Fruit fly (Drosophila melanogaster) whole organism, prepupa: Measurements from ENCODE around the gene Iml1.

Source experiments
- Blimp-1 ChIP-seq: fragments of 200-800 bp; sonication (Bioruptor generic); optimal IDR thresholded peaks from 3 replicates; lab custom pipeline; 2017; ENCODE audit warnings: missing biosample characterization, missing genetic modification characterization, mild to moderate bottlenecking, moderate library complexity, missing genetic modification reagents
- CG10631 ChIP-seq: fragments of 200-800 bp; sonication (Bioruptor generic); optimal IDR thresholded peaks from 2 replicates; lab custom pipeline; 2016; ENCODE audit warnings: missing biosample characterization, missing genetic modification characterization
- CG10669 ChIP-seq: fragments of 200-800 bp; sonication (Bioruptor generic); optimal IDR thresholded peaks from 3 replicates; lab custom pipeline; 2018; ENCODE audit warnings: missing biosample characterization, mild to moderate bottlenecking, missing genetic modification characterization, moderate library complexity
- CG11294 ChIP-seq: fragments of 200-800 bp; sonication (Bioruptor generic); IDR thresholded peaks from 2 replicates; pipeline ENCODE4 v1.3.6; 2022; ENCODE audit warnings: missing biosample characterization, missing genetic modification characterization
- CG11762 ChIP-seq: fragments of 200-800 bp; sonication (Bioruptor generic); optimal IDR thresholded peaks from 3 replicates; lab custom pipeline; 2016; ENCODE audit warnings: missing biosample characterization, missing genetic modification characterization; ENCODE audit not compliant: insufficient read depth
- CG11902 ChIP-seq: fragments of 200-800 bp; sonication (Bioruptor generic); optimal IDR thresholded peaks from 3 replicates; lab custom pipeline; 2016; ENCODE audit warnings: missing biosample characterization, missing genetic modification characterization
- CG16779 ChIP-seq: fragments of 200-800 bp; sonication (Bioruptor generic); optimal IDR thresholded peaks from 3 replicates; lab custom pipeline; 2017; ENCODE audit warnings: missing biosample characterization, mild to moderate bottlenecking, missing genetic modification characterization
- CG3032 ChIP-seq: fragments of 200-800 bp; optimal IDR thresholded peaks from 2 replicates; lab custom pipeline; 2019; ENCODE audit warnings: missing biosample characterization, mild to moderate bottlenecking, missing genetic modification characterization, moderate library complexity
- CG31627 ChIP-seq: fragments of 200-800 bp; sonication (Bioruptor generic); optimal IDR thresholded peaks from 3 replicates; lab custom pipeline; 2016; ENCODE audit warnings: missing biosample characterization, missing genetic modification characterization
- CG32006 ChIP-seq: fragments of 200-800 bp; sonication (Bioruptor generic); optimal IDR thresholded peaks from 3 replicates; lab custom pipeline; 2017; ENCODE audit warnings: missing biosample characterization, mild to moderate bottlenecking, missing genetic modification characterization
- CG34406 ChIP-seq: fragments of 200-800 bp; sonication (Bioruptor generic); optimal IDR thresholded peaks from 3 replicates; lab custom pipeline; 2016; ENCODE audit warnings: missing biosample characterization, missing genetic modification characterization
- CG4318 ChIP-seq: fragments of 200-800 bp; sonication (Bioruptor generic); optimal IDR thresholded peaks from 3 replicates; lab custom pipeline; 2017; ENCODE audit warnings: missing biosample characterization, mild to moderate bottlenecking, missing genetic modification characterization
- CG6163 ChIP-seq: fragments of 200-800 bp; sonication (Bioruptor generic); IDR thresholded peaks from 3 replicates; pipeline ENCODE4 v1.3.6; 2022; ENCODE audit warnings: missing biosample characterization, missing genetic modification characterization
- CG6276 ChIP-seq: fragments of 200-800 bp; sonication (Bioruptor generic); optimal IDR thresholded peaks from 2 replicates; lab custom pipeline; 2017; ENCODE audit warnings: missing biosample characterization, mild to moderate bottlenecking, missing genetic modification characterization
- CG6808 ChIP-seq: fragments of 200-800 bp; sonication (Bioruptor generic); optimal IDR thresholded peaks from 3 replicates; lab custom pipeline; 2017; ENCODE audit warnings: missing biosample characterization, missing genetic modification characterization, mild to moderate bottlenecking, moderate library complexity, missing genetic modification reagents
- CG6854 ChIP-seq: fragments of 200-800 bp; sonication (Bioruptor generic); optimal IDR thresholded peaks from 2 replicates; lab custom pipeline; 2017; ENCODE audit warnings: missing biosample characterization, mild to moderate bottlenecking, missing genetic modification characterization
- CG8119 ChIP-seq: fragments of 200-800 bp; sonication (Bioruptor generic); IDR thresholded peaks from 3 replicates; pipeline ENCODE4 v1.3.6; 2022; ENCODE audit warnings: missing biosample characterization, missing genetic modification characterization
- CG8319 ChIP-seq: fragments of 200-800 bp; sonication (Bioruptor generic); optimal IDR thresholded peaks from 3 replicates; lab custom pipeline; 2016; ENCODE audit warnings: missing biosample characterization, missing genetic modification characterization
- CG8632 ChIP-seq: fragments of 200-800 bp; sonication (Bioruptor generic); optimal IDR thresholded peaks from 3 replicates; lab custom pipeline; 2016; ENCODE audit warnings: missing biosample characterization, missing genetic modification characterization
- CG9139 ChIP-seq: fragments of 200-800 bp; sonication (Bioruptor generic); optimal IDR thresholded peaks from 3 replicates; lab custom pipeline; 2017; ENCODE audit warnings: missing biosample characterization, mild to moderate bottlenecking, missing genetic modification characterization
- Eip78C ChIP-seq: fragments of 200-800 bp; sonication (Bioruptor generic); peaks from one replicate; lab custom pipeline; 2016; ENCODE audit warnings: missing biosample characterization, missing genetic modification characterization
- Eip93F ChIP-seq: fragments of 200-800 bp; sonication (Bioruptor generic); optimal IDR thresholded peaks from 2 replicates; lab custom pipeline; 2016; ENCODE audit warnings: missing biosample characterization, mild to moderate bottlenecking, missing genetic modification characterization
- Ets21C ChIP-seq: fragments of 200-800 bp; sonication (Bioruptor generic); optimal IDR thresholded peaks from 3 replicates; lab custom pipeline; 2016; ENCODE audit warnings: missing biosample characterization, missing genetic modification characterization
- Gug ChIP-seq: fragments of 200-800 bp; sonication (Bioruptor generic); IDR thresholded peaks from 2 replicates; pipeline ENCODE4 v1.3.6; 2022; ENCODE audit warnings: missing biosample characterization, missing genetic modification characterization
- Hr39 ChIP-seq: fragments of 200-800 bp; sonication (Bioruptor generic); optimal IDR thresholded peaks from 2 replicates; lab custom pipeline; 2016; ENCODE audit warnings: missing biosample characterization, missing genetic modification characterization
- Hr4 ChIP-seq: fragments of 200-800 bp; sonication (Bioruptor generic); optimal IDR thresholded peaks from 3 replicates; lab custom pipeline; 2016; ENCODE audit warnings: missing biosample characterization, missing genetic modification characterization
- Lpt ChIP-seq: fragments of 200-800 bp; sonication (Bioruptor generic); optimal IDR thresholded peaks from 3 replicates; lab custom pipeline; 2016; ENCODE audit warnings: missing biosample characterization, missing genetic modification characterization
- Met ChIP-seq: fragments of 200-800 bp; sonication (Bioruptor generic); optimal IDR thresholded peaks from 3 replicates; lab custom pipeline; 2016; ENCODE audit warnings: missing biosample characterization, missing genetic modification characterization
- OdsH ChIP-seq: fragments of 200-800 bp; sonication (Bioruptor generic); optimal IDR thresholded peaks from 3 replicates; lab custom pipeline; 2016; ENCODE audit warnings: missing biosample characterization, missing genetic modification characterization
- Sox102F ChIP-seq: fragments of 200-800 bp; sonication (Bioruptor generic); optimal IDR thresholded peaks from 2 replicates; lab custom pipeline; 2016; ENCODE audit warnings: missing biosample characterization, mild to moderate bottlenecking, missing genetic modification characterization
- Sox14 ChIP-seq: fragments of 200-800 bp; sonication (Bioruptor generic); optimal IDR thresholded peaks from 3 replicates; lab custom pipeline; 2016; ENCODE audit warnings: missing biosample characterization, missing genetic modification characterization
- achi ChIP-seq: fragments of 200-800 bp; sonication (Bioruptor generic); optimal IDR thresholded peaks from 3 replicates; lab custom pipeline; 2016; ENCODE audit warnings: missing biosample characterization, missing genetic modification characterization
- acj6 ChIP-seq: fragments of 200-800 bp; sonication (Bioruptor generic); optimal IDR thresholded peaks from 3 replicates; lab custom pipeline; 2016; ENCODE audit warnings: missing biosample characterization, missing genetic modification characterization
- cyc ChIP-seq: fragments of 200-800 bp; sonication (Bioruptor generic); optimal IDR thresholded peaks from 3 replicates; lab custom pipeline; 2016; ENCODE audit warnings: missing biosample characterization, missing genetic modification characterization
- dac ChIP-seq: fragments of 200-800 bp; sonication (Bioruptor generic); optimal IDR thresholded peaks from 2 replicates; lab custom pipeline; 2017; ENCODE audit warnings: missing biosample characterization, mild to moderate bottlenecking, missing genetic modification characterization
- dsx ChIP-seq: fragments of 200-800 bp; optimal IDR thresholded peaks from 3 replicates; lab custom pipeline; 2019; ENCODE audit warnings: missing biosample characterization, mild to moderate bottlenecking, missing genetic modification characterization, moderate library complexity; ENCODE audit not compliant: poor library complexity, severe bottlenecking
- eg ChIP-seq: fragments of 200-800 bp; sonication (Bioruptor generic); IDR thresholded peaks from 3 replicates; pipeline ENCODE4 v1.3.6; 2022; ENCODE audit warnings: missing biosample characterization, missing genetic modification characterization
- esn ChIP-seq: fragments of 200-800 bp; sonication (Bioruptor generic); optimal IDR thresholded peaks from 2 replicates; lab custom pipeline; 2016; ENCODE audit warnings: missing biosample characterization, mild to moderate bottlenecking, missing genetic modification characterization, moderate library complexity
- fd59A ChIP-seq: fragments of 200-800 bp; sonication (Bioruptor generic); optimal IDR thresholded peaks from 2 replicates; lab custom pipeline; 2017; ENCODE audit warnings: missing biosample characterization, mild to moderate bottlenecking, missing genetic modification characterization, missing genetic modification reagents
- fd85E ChIP-seq: fragments of 200-800 bp; sonication (Bioruptor generic); optimal IDR thresholded peaks from 3 replicates; lab custom pipeline; 2016; ENCODE audit warnings: missing biosample characterization, missing genetic modification characterization
- fkh ChIP-seq: fragments of 200-800 bp; sonication (Bioruptor generic); optimal IDR thresholded peaks from 3 replicates; lab custom pipeline; 2017; ENCODE audit warnings: missing biosample characterization, mild to moderate bottlenecking, missing genetic modification characterization, moderate library complexity
- lz ChIP-seq: fragments of 200-800 bp; sonication (Bioruptor generic); optimal IDR thresholded peaks from 3 replicates; lab custom pipeline; 2016; ENCODE audit warnings: missing biosample characterization, missing genetic modification characterization
- net ChIP-seq: fragments of 200-800 bp; sonication (Bioruptor generic); optimal IDR thresholded peaks from 3 replicates; lab custom pipeline; 2016; ENCODE audit warnings: missing biosample characterization, missing genetic modification characterization
- pdm3 ChIP-seq: fragments of 200-800 bp; sonication (Bioruptor generic); optimal IDR thresholded peaks from 3 replicates; lab custom pipeline; 2016; ENCODE audit warnings: missing biosample characterization, missing genetic modification characterization
- salr ChIP-seq, 2 experiments: fragments of 200-800 bp; sonication (Bioruptor generic); optimal IDR thresholded peaks; 3 replicates each; lab custom pipeline; 2016 to 2018; ENCODE audit warnings: missing biosample characterization in 2 of 2, missing genetic modification characterization in 2 of 2, mild to moderate bottlenecking in 1 of 2
- spab ChIP-seq: fragments of 200-800 bp; sonication (Bioruptor generic); optimal IDR thresholded peaks from 2 replicates; lab custom pipeline; 2017; ENCODE audit warnings: missing biosample characterization, mild to moderate bottlenecking, missing genetic modification characterization, missing genetic modification reagents
- svp ChIP-seq: fragments of 200-800 bp; sonication (Bioruptor generic); peaks from one replicate; lab custom pipeline; 2016; ENCODE audit warnings: missing biosample characterization, missing genetic modification characterization
- topi ChIP-seq: fragments of 200-800 bp; sonication (Bioruptor generic); optimal IDR thresholded peaks from 3 replicates; lab custom pipeline; 2016; ENCODE audit warnings: missing biosample characterization, missing genetic modification characterization
- vri ChIP-seq: fragments of 200-800 bp; sonication (Bioruptor generic); optimal IDR thresholded peaks from 3 replicates; lab custom pipeline; 2016; ENCODE audit warnings: missing biosample characterization, mild to moderate bottlenecking, missing genetic modification characterization

The Iml1 gene

DNA sequence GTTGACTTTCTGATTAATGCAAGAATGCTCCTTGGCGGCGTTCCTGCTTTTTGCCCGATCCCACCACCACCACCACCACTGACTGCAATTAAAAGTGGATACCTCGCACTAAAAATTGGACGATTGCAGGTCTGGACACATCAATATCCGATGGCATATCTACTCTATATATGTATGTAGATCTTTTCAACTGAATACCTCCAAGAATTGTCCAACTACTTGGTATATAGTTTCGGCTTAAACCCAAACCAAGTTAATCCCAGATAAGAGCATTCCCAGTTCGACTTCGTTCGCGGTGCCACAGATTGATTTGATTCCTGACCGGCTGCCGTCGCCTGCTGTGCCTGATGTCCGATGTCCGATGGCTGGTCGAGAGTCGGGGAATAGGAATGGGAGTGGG lies 49.1 kb downstream of the Iml1 start (continued):
- TF ChIP-seq CG6276 (peak; percentile 9), lz (GFP tag; lab: Kevin White, UChicago) (no peak), spab (peak; percentile 36), CG32006 (no peak), cyc (GFP tag; lab: Kevin White, UChicago) (peak; percentile 29), CG8319 (no peak), CG6808 (peak; percentile 28)

DNA sequence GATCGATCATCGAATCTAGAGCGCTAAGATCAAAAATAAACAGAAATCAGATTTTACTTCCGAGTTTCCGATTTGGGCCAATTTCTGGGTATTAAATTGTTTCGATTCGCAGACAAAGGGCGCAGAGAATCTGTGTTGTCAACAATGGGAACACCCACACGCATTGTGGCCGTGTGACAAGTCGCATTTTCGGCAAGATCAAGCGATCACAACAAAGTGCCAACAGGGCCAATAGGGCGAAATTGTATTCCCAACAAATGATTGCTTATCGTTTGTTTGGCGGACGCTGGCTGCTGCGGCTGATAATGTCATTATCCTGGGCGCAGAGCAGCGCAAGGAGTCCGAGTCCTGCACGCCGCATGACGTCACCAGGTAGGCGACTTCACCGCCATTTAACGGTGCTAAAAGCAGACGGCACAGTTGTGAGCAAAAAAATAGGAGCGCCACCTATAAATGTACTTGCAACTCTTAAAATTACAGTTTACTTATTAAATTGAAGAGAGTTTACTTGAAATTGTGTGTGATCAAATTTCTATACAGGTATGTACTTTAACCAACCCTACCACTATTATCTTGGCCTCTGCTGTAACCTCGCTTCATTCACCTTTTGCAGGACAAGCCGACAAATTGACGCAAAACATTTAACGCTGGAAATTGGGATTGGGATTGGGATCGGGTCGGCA lies 54.7 kb downstream of the Iml1 start:
- TF ChIP-seq CG16779 (tag; lab: Kevin White, UChicago) (no peak), Lpt (GFP tag; lab: Kevin White, UChicago) (no peak), Sox102F (GFP tag; lab: Kevin White, UChicago) (peak; percentile 42), Blimp-1 (no peak), CG11902 (GFP tag; lab: Kevin White, UChicago) (peak; percentile 14), OdsH (GFP tag; lab: Kevin White, UChicago) (peak; percentile 54), CG6163 (peak; percentile 78), Gug (GFP tag; lab: Robert Waterston, UW) (peak; percentile 36), CG32006 (peak; percentile 36), CG6276 (no peak), spab (peak; percentile 25), CG11762 (GFP tag; lab: Kevin White, UChicago) (peak; percentile 23), fd59A (GFP tag; lab: Kevin White, UChicago) (peak; percentile 55), CG10669 (GFP tag; lab: Kevin White, UChicago) (peak; percentile 36), CG31627 (GFP tag; lab: Kevin White, UChicago) (peak; percentile 68), cyc (GFP tag; lab: Kevin White, UChicago) (peak; percentile 49), Hr4 (GFP tag; lab: Kevin White, UChicago) (peak; percentile 37), CG6854 (GFP tag; lab: Kevin White, UChicago) (no peak), fd85E (GFP tag; lab: Kevin White, UChicago) (no peak), CG8632 (peak; percentile 34), Eip93F (GFP tag; lab: Kevin White, UChicago) (no peak), dac (GFP tag; lab: Kevin White, UChicago) (no peak), CG10631 (GFP tag; lab: Kevin White, UChicago) (peak; percentile 16), Ets21C (GFP tag; lab: Kevin White, UChicago) (peak; percentile 28), salr (GFP tag; optimal IDR thresholded peaks at IDR 0.05; lab: Kevin White, UChicago) (peak in 1 of 2 experiments; percentile 18), Eip78C (GFP tag; lab: Kevin White, UChicago) (no peak), CG4318 (GFP tag; lab: Kevin White, UChicago) (no peak), esn (GFP tag; lab: Kevin White, UChicago) (peak; percentile 59), vri (GFP tag; lab: Kevin White, UChicago) (peak; percentile 8), CG8119 (GFP tag; lab: Robert Waterston, UW) (peak; percentile 40; the same call in 1 of the 3 replicates), CG3032 (tag; lab: Kevin White, UChicago) (peak; percentile 60), eg (GFP tag; lab: Robert Waterston, UW) (peak; percentile 54; the same call in 2 of the 3 replicates), pdm3 (GFP tag; lab: Kevin White, UChicago) (peak; percentile 40), Met (peak; percentile 62), CG34406 (GFP tag; lab: Kevin White, UChicago) (peak; percentile 32), acj6 (GFP tag; lab: Kevin White, UChicago) (peak; percentile 54), svp (GFP tag; lab: Kevin White, UChicago) (no peak), fkh (GFP tag; lab: Kevin White, UChicago) (no peak), CG11294 (GFP tag; lab: Robert Waterston, UW) (no peak), topi (no peak), Sox14 (GFP tag; lab: Kevin White, UChicago) (peak; percentile 54), Hr39 (GFP tag; lab: Kevin White, UChicago) (peak; percentile 70), dsx (no peak), net (GFP tag; lab: Kevin White, UChicago) (peak; percentile 8), lz (GFP tag; lab: Kevin White, UChicago) (peak; percentile 50), achi (GFP tag; lab: Kevin White, UChicago) (peak; percentile 27), CG9139 (GFP tag; lab: Kevin White, UChicago) (no peak)
